Worm (Caenorhabditis elegans) whole organism, early embryonic: ENCODE data around the gene F37H8.6.

Experiments
- flt-1 ChIP-seq: fragments of 200-800 bp; sonication (Bioruptor generic); IDR thresholded peaks from 2 replicates; pipeline ENCODE4 v1.3.6; 2022; ENCODE audit warnings: missing genetic modification characterization, missing compliant biosample characterization
- hmg-4 ChIP-seq: fragments of 200-800 bp; sonication (Bioruptor generic); optimal IDR thresholded peaks from 2 replicates; lab custom pipeline; 2018; ENCODE audit warnings: mild to moderate bottlenecking, missing genetic modification characterization, missing compliant biosample characterization

ce11 chrII:11126312-11127000 is 50.8 kb downstream of the F37H8.6 start, which contains the start of the genes rps-9 and lsm-1:
- TF ChIP-seq flt-1 (no peak), hmg-4 (no peak)
